Worm (Caenorhabditis elegans) whole organism, early embryonic: ENCODE measurements around the gene alx-1.

Source experiments
- B0310.2 ChIP-seq: sonication (generic microtip); optimal IDR thresholded peaks from 2 replicates; lab custom pipeline; 2016; ENCODE audit warnings: mild to moderate bottlenecking, missing genetic modification characterization, missing compliant biosample characterization
- F13C5.2 ChIP-seq: sonication (generic microtip); optimal IDR thresholded peaks from 2 replicates; lab custom pipeline; 2017; ENCODE audit warnings: mild to moderate bottlenecking, missing genetic modification characterization, inconsistent platforms, missing compliant biosample characterization
- aly-1 ChIP-seq: sonication (generic microtip); optimal IDR thresholded peaks from 2 replicates; lab custom pipeline; 2016; ENCODE audit warnings: missing genetic modification characterization, missing compliant biosample characterization
- ama-1 ChIP-seq: fragments of 150-350 bp; optimal IDR thresholded peaks from 2 replicates; lab custom pipeline; 2014
- ceh-13 ChIP-seq: fragments of 200-800 bp; sonication (Bioruptor generic); optimal IDR thresholded peaks from 2 replicates; lab custom pipeline; 2018; ENCODE audit warnings: mild to moderate bottlenecking, missing genetic modification characterization, missing compliant biosample characterization
- ceh-36 ChIP-seq: sonication (generic microtip); optimal IDR thresholded peaks from 2 replicates; lab custom pipeline; 2016; ENCODE audit warnings: missing genetic modification characterization, inconsistent platforms, missing compliant biosample characterization
- ets-7 ChIP-seq: sonication (generic microtip); optimal IDR thresholded peaks from 2 replicates; lab custom pipeline; 2016; ENCODE audit warnings: missing genotype, missing genetic modification characterization, missing compliant biosample characterization
- flt-1 ChIP-seq: fragments of 200-800 bp; sonication (Bioruptor generic); IDR thresholded peaks from 2 replicates; pipeline ENCODE4 v1.3.6; 2022; ENCODE audit warnings: missing genetic modification characterization, missing compliant biosample characterization
- hmbx-1 ChIP-seq: sonication (generic microtip); optimal IDR thresholded peaks from 2 replicates; lab custom pipeline; 2016; ENCODE audit warnings: mild to moderate bottlenecking, missing genetic modification characterization, missing compliant biosample characterization
- hmg-4 ChIP-seq: fragments of 200-800 bp; sonication (Bioruptor generic); optimal IDR thresholded peaks from 2 replicates; lab custom pipeline; 2018; ENCODE audit warnings: mild to moderate bottlenecking, missing genetic modification characterization, missing compliant biosample characterization
- hnd-1 ChIP-seq: sonication (generic microtip); optimal IDR thresholded peaks from 2 replicates; lab custom pipeline; 2016; ENCODE audit warnings: missing genetic modification characterization, missing compliant biosample characterization
- pes-1 ChIP-seq: fragments of 200-800 bp; sonication (Bioruptor generic); IDR thresholded peaks from 2 replicates; pipeline ENCODE4 v1.3.6; 2022; ENCODE audit warnings: missing genetic modification reagents, missing genetic modification characterization, missing compliant biosample characterization
- scrt-1 ChIP-seq: fragments of 200-800 bp; sonication (Bioruptor generic); IDR thresholded peaks from 2 replicates; pipeline ENCODE4 v1.3.6; 2022; ENCODE audit warnings: missing genetic modification characterization, missing compliant biosample characterization
- sea-1 ChIP-seq: fragments of 200-800 bp; sonication (Bioruptor generic); conservative IDR thresholded peaks from 2 replicates; pipeline ENCODE4 v1.3.6; 2022; ENCODE audit warnings: missing genetic modification characterization, missing compliant biosample characterization
- tbx-11 ChIP-seq: fragments of 200-800 bp; sonication (Bioruptor generic); IDR thresholded peaks from 2 replicates; pipeline ENCODE4 v1.3.6; 2022; ENCODE audit warnings: missing genetic modification characterization, missing compliant biosample characterization
- tbx-37 ChIP-seq: fragments of 200-800 bp; sonication (Bioruptor generic); conservative IDR thresholded peaks from 2 replicates; pipeline ENCODE4 v1.3.6; 2022; ENCODE audit warnings: missing genetic modification reagents, missing genetic modification characterization, missing compliant biosample characterization
- tra-4 ChIP-seq: sonication (generic microtip); optimal IDR thresholded peaks from 2 replicates; lab custom pipeline; 2017; ENCODE audit warnings: missing genetic modification characterization, missing compliant biosample characterization

alx-1 gene

DNA sequence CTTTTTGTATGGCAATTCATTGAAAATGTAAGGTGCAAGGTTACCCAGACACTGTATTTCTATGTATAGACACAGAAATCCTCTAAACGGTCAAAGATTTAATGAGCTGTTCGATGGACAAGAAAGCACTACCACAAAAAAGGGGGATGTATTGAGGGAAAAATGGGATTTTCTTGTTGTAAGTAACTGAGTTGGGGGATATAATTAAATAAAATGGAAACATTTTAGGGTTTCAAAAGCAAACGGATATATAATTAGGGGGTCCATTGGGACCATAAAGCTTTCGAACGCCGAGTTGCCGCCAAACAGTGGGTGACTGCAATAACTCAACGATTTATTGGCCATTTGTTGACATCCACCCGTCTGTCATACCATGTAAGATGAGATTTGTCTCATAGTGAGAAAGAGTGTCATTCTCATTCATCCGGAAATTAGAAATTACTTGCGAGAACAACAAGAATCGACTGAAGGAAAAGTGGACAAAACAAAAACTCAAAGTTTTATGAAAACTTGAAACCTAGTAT is 25.0 kb downstream of the alx-1 start:
- TF ChIP-seq B0310.2 (no peak), pes-1 (GFP tag; lab: Robert Waterston, UW) (no peak), hmg-4 (GFP tag; lab: Kevin White, UChicago) (no peak), tbx-37 (GFP tag; lab: Robert Waterston, UW) (no peak), flt-1 (GFP tag; lab: Robert Waterston, UW) (no peak), F13C5.2 (tag; lab: Kevin White, UChicago) (no peak), ets-7 (no peak), tra-4 (tag; lab: Kevin White, UChicago) (no peak), sea-1 (no peak), ama-1 (no peak), aly-1 (tag; lab: Kevin White, UChicago) (no peak), hmbx-1 (no peak), ceh-36 (tag; lab: Kevin White, UChicago) (no peak), ceh-13 (no peak), tbx-11 (GFP tag; lab: Robert Waterston, UW) (no peak), hnd-1 (tag; lab: Kevin White, UChicago) (no peak), scrt-1 (GFP tag; lab: Robert Waterston, UW) (no peak)

DNA sequence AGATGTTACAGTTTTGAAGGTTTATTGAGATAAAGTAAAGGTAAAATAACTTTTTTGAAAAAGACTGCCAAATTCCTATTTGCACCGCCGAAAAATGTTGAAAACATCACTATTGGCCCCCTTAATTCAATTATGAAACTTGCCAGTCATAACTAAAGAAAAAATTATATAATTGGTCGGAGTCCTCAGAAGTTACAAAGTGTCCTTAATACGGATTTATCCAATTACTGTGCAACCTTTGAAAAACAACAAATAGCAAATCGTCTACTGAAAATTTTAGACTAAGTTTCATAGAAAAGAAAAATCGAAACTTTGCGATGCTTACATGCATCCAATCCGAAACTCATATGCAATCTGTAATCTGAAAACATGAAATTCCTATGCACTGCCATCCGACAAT is 27.5 kb downstream of the alx-1 start:
- TF ChIP-seq scrt-1 (GFP tag; lab: Robert Waterston, UW): no peak
- TF ChIP-seq hnd-1 (tag; lab: Kevin White, UChicago): no peak
- TF ChIP-seq B0310.2: no peak
- no peak for TF ChIP-seq ceh-36 (tag; lab: Kevin White, UChicago)
- TF ChIP-seq ets-7: no peak
- no peak for TF ChIP-seq hmg-4 (GFP tag; lab: Kevin White, UChicago)
- TF ChIP-seq flt-1 (GFP tag; lab: Robert Waterston, UW): no peak
- TF ChIP-seq ama-1: no peak
- no peak for TF ChIP-seq tbx-37 (GFP tag; lab: Robert Waterston, UW)
- no peak for TF ChIP-seq ceh-13
- no peak for TF ChIP-seq sea-1
- no peak for TF ChIP-seq pes-1 (GFP tag; lab: Robert Waterston, UW)

DNA sequence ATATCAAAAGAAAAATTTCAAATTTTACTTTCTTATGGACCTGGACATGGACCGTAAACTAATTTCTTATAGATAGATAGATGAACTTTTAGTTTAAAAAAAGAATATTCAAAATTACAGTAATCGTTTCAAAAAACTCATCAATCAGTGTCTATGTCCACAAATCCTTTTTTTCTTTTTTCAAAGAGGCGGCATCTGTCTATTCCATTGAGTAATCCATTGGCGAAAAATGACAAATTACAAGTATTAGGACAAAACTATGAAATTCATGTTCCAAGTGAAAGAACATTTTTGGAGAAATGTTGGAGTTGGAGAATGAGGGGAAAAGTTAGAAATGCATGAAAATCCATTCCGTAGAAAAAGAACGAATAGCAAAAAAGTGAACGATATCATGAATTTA is 28.4 kb downstream of the alx-1 start:
- TF ChIP-seq F13C5.2 (tag; lab: Kevin White, UChicago): no peak
- TF ChIP-seq pes-1 (GFP tag; lab: Robert Waterston, UW): no peak
- no peak for TF ChIP-seq ceh-13
- no peak for TF ChIP-seq sea-1
- TF ChIP-seq ama-1: no peak

DNA sequence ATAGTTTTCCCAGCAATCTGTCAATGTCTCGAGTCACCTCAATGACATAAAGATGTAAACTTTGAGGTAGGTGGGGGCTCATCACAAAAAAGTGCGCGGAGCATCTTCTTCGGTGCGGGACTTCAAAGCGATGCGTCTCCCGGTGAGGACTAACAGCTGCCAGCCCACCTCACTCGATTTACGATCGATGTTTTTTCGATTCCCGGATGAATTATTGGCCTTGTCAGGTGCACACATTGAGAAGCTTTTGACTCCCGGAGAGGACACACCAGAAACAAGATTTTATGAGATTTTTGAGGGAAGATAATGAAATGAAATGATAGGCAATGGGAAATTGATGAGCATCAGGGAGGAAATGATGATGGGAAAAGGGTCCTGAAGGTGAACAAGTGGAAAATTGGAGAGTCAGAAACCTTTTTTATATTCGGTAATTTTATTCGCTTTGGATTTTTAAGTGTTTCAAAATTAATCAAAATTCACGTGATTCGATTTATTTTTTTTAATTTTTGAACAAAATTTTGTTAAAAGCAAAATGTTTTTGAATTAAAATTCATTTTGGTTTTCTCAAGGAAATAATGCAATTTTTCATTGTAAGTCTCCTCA is 29.8 kb downstream of the alx-1 start, which contains the start of gene C05B5.12:
Gene C05B5.12 (plus strand): TSS at position 553 of the 603 bp plus-strand sequence.
- TF ChIP-seq hnd-1 (tag; lab: Kevin White, UChicago) (no peak), tra-4 (tag; lab: Kevin White, UChicago) (no peak), tbx-11 (GFP tag; lab: Robert Waterston, UW) (no peak), ceh-36 (tag; lab: Kevin White, UChicago) (no peak), scrt-1 (GFP tag; lab: Robert Waterston, UW) (no peak), F13C5.2 (tag; lab: Kevin White, UChicago) (no peak), hmg-4 (GFP tag; lab: Kevin White, UChicago) (no peak)

DNA sequence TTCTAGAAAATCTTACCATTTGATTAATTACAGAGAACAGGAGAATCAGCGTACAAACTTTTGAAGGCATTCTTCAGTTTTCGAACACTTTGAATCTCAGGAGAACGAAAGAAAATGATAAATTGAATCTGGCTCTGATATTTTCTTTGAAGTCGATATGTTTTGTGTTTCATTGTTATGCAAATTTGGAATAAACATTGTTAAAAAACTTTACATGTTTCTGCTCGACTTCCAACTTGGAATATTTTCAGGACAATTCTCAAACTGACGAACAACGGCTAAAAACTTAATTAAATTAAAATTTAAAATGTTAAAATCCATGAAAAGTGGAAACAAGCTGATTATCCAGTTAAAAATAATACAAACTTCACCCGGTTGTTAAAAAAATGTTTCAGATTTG is 31.2 kb downstream of the alx-1 start, which contains the start of gene C05B5.1:
Gene C05B5.1 (minus strand): TSS at position 101 of the 400 bp plus-strand sequence.
- no peak for TF ChIP-seq ama-1
- no peak for TF ChIP-seq F13C5.2 (tag; lab: Kevin White, UChicago)
- TF ChIP-seq ceh-36 (tag; lab: Kevin White, UChicago): no peak
- no peak for TF ChIP-seq ceh-13
- TF ChIP-seq tbx-37 (GFP tag; lab: Robert Waterston, UW): no peak
- no peak for TF ChIP-seq aly-1 (tag; lab: Kevin White, UChicago)
- TF ChIP-seq flt-1 (GFP tag; lab: Robert Waterston, UW): no peak
- TF ChIP-seq hmg-4 (GFP tag; lab: Kevin White, UChicago): no peak
- no peak for TF ChIP-seq hmbx-1
- TF ChIP-seq sea-1: no peak
- no peak for TF ChIP-seq scrt-1 (GFP tag; lab: Robert Waterston, UW)
- TF ChIP-seq hnd-1 (tag; lab: Kevin White, UChicago): no peak

DNA sequence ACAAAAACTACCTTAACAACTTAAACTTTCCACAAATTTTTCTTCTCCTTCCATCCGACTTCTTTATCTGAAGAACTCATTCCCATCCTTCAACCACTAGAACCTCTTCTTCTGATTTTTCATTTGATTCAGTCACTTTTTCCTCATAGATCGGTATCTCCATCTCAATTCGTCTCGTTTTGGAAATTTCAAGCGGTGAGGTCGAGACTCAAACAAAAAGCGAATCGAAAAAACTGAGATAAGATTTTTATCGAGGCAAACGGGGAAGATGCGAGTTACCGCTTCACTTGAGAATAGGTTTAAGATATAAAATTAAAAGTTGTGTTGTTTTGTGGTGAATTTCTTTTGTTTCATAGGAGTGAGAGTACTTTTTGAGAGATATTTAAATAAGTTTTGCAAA is 34.2 kb downstream of the alx-1 start:
- TF ChIP-seq hnd-1 (tag; lab: Kevin White, UChicago) (no peak), pes-1 (GFP tag; lab: Robert Waterston, UW) (no peak), tbx-11 (GFP tag; lab: Robert Waterston, UW) (no peak), B0310.2 (no peak), aly-1 (tag; lab: Kevin White, UChicago) (no peak), ets-7 (no peak), flt-1 (GFP tag; lab: Robert Waterston, UW) (no peak), scrt-1 (GFP tag; lab: Robert Waterston, UW) (no peak), ceh-13 (no peak), tra-4 (tag; lab: Kevin White, UChicago) (no peak), F13C5.2 (tag; lab: Kevin White, UChicago) (no peak), sea-1 (no peak), tbx-37 (GFP tag; lab: Robert Waterston, UW) (no peak), hmg-4 (GFP tag; lab: Kevin White, UChicago) (no peak), ceh-36 (tag; lab: Kevin White, UChicago) (no peak), ama-1 (no peak), hmbx-1 (no peak)

DNA sequence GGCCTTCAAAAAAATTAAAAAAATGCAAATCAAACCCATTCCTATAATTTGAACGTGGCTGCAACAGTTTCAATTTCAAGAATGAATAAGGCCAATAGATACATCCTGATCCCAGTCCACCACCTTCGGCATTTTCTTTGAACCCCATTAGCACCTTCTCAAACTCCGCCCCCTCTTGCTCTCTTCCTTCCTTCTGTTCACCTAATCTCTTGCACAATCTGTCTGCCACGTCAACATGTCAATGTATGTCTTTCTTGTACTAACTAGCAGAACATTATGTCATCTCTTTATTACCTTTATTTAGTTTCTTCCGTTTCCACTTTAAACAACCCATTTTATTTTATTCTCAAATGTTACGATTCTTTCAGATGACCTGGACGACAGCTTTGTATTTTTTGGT is 36.4 kb downstream of the alx-1 start, which contains the start of gene C05B5.4:
Gene C05B5.4 (plus strand): TSS at position 351 of the 400 bp plus-strand sequence.
- TF ChIP-seq F13C5.2 (tag; lab: Kevin White, UChicago): no peak
- no peak for TF ChIP-seq pes-1 (GFP tag; lab: Robert Waterston, UW)
- TF ChIP-seq B0310.2: no peak
- no peak for TF ChIP-seq scrt-1 (GFP tag; lab: Robert Waterston, UW)
- TF ChIP-seq tbx-11 (GFP tag; lab: Robert Waterston, UW): no peak
- no peak for TF ChIP-seq hmbx-1
- TF ChIP-seq tbx-37 (GFP tag; lab: Robert Waterston, UW): no peak
- TF ChIP-seq aly-1 (tag; lab: Kevin White, UChicago): no peak
- no peak for TF ChIP-seq ama-1
- no peak for TF ChIP-seq ceh-36 (tag; lab: Kevin White, UChicago)
- TF ChIP-seq flt-1 (GFP tag; lab: Robert Waterston, UW): no peak
